Worm (Caenorhabditis elegans) whole organism, L4/young adult: Measurements from ENCODE around the gene tbb-2.

Experiments used
- W03F9.2 ChIP-seq: fragments of 150-350 bp; optimal IDR thresholded peaks from 2 replicates; lab custom pipeline; 2014; ENCODE audit warnings: missing biosample characterization, missing genetic modification characterization
- dao-5 ChIP-seq: sonication (generic microtip); optimal IDR thresholded peaks from 2 replicates; lab custom pipeline; 2016; ENCODE audit warnings: missing genotype, missing genetic modification characterization, moderate library complexity, missing compliant biosample characterization
- him-1 ChIP-seq: sonication (generic microtip); optimal IDR thresholded peaks from 2 replicates; lab custom pipeline; 2016; ENCODE audit warnings: missing genotype, missing genetic modification reagents, missing genetic modification characterization, missing compliant biosample characterization

- no peak for TF ChIP-seq him-1 (tag; lab: Kevin White, UChicago)
- TF ChIP-seq W03F9.2 (tag; lab: Kevin White, UChicago), result no peak
- TF ChIP-seq dao-5 (tag; lab: Kevin White, UChicago), result no peak
Measured at ce11 chrIII:3970395-3970794, 47.0 kb downstream of the tbb-2 start.
